Worm (Caenorhabditis elegans) whole organism, mixed stage, embryonic: Measurements from ENCODE around the gene srh-63.

Experiments used
- M03D4.4 ChIP-seq: sonication (generic microtip); optimal IDR thresholded peaks from 2 replicates; lab custom pipeline; 2017; ENCODE audit warnings: mild to moderate bottlenecking, missing genetic modification characterization, missing compliant biosample characterization
- bed-3 ChIP-seq: fragments of 200-800 bp; sonication (Bioruptor generic); optimal IDR thresholded peaks from 3 replicates; lab custom pipeline; 2018; ENCODE audit warnings: mild to moderate bottlenecking, missing genetic modification characterization, moderate library complexity, missing compliant biosample characterization
- blmp-1 ChIP-seq: fragments of 150-350 bp; optimal IDR thresholded peaks from 2 replicates; lab custom pipeline; 2014; ENCODE audit warnings: missing biosample characterization, missing genetic modification characterization
- ceh-39 ChIP-seq: fragments of 150-350 bp; optimal IDR thresholded peaks from 2 replicates; lab custom pipeline; 2014; ENCODE audit warnings: missing biosample characterization, missing genetic modification characterization
- ceh-43 ChIP-seq: fragments of 200-800 bp; sonication (Bioruptor generic); optimal IDR thresholded peaks from 2 replicates; lab custom pipeline; 2018; ENCODE audit warnings: mild to moderate bottlenecking, missing genetic modification characterization, moderate library complexity, missing compliant biosample characterization
- ceh-83 ChIP-seq: fragments of 200-800 bp; sonication (Bioruptor generic); optimal IDR thresholded peaks from 2 replicates; lab custom pipeline; 2018; ENCODE audit warnings: mild to moderate bottlenecking, missing genetic modification characterization, missing compliant biosample characterization
- ces-1 ChIP-seq: fragments of 150-350 bp; optimal IDR thresholded peaks from 2 replicates; lab custom pipeline; 2014; ENCODE audit warnings: missing biosample characterization, missing genetic modification reagents, missing genetic modification characterization
- cnd-1 ChIP-seq: fragments of 200-800 bp; sonication (Bioruptor generic); optimal IDR thresholded peaks from 2 replicates; lab custom pipeline; 2018; ENCODE audit warnings: mild to moderate bottlenecking, missing genetic modification characterization, missing compliant biosample characterization
- drap-1 ChIP-seq: fragments of 200-800 bp; sonication (Bioruptor generic); optimal IDR thresholded peaks from 3 replicates; lab custom pipeline; 2018; ENCODE audit warnings: mild to moderate bottlenecking, missing genetic modification characterization, missing compliant biosample characterization
- elt-1 ChIP-seq: sonication (generic microtip); optimal IDR thresholded peaks from 2 replicates; lab custom pipeline; 2017; ENCODE audit warnings: missing genetic modification characterization, mild to moderate bottlenecking, missing compliant biosample characterization, antibody characterized with exemption, moderate library complexity, borderline replicate concordance; ENCODE audit not compliant: insufficient read depth
- elt-3 ChIP-seq: fragments of 150-350 bp; optimal IDR thresholded peaks from 2 replicates; lab custom pipeline; 2014; ENCODE audit warnings: missing biosample characterization, missing genetic modification characterization
- flh-1 ChIP-seq: fragments of 200-800 bp; sonication (Bioruptor generic); optimal IDR thresholded peaks from 2 replicates; lab custom pipeline; 2018; ENCODE audit warnings: mild to moderate bottlenecking, missing genetic modification characterization, moderate library complexity, missing compliant biosample characterization
- hlh-1 ChIP-seq: fragments of 150-350 bp; optimal IDR thresholded peaks from 2 replicates; lab custom pipeline; 2014; ENCODE audit warnings: missing biosample characterization, missing genetic modification reagents, missing genetic modification characterization
- lin-13 ChIP-seq: fragments of 150-350 bp; optimal IDR thresholded peaks from 2 replicates; lab custom pipeline; 2014; ENCODE audit warnings: missing biosample characterization, missing genetic modification characterization
- lin-32 ChIP-seq: fragments of 200-800 bp; sonication (Bioruptor generic); optimal IDR thresholded peaks from 2 replicates; lab custom pipeline; 2018; ENCODE audit warnings: mild to moderate bottlenecking, missing genetic modification characterization, missing compliant biosample characterization
- lsy-2 ChIP-seq: fragments of 150-350 bp; optimal IDR thresholded peaks from 2 replicates; lab custom pipeline; 2014; ENCODE audit warnings: missing biosample characterization, missing genetic modification characterization
- mep-1 ChIP-seq: fragments of 150-350 bp; optimal IDR thresholded peaks from 2 replicates; lab custom pipeline; 2017; ENCODE audit warnings: missing biosample characterization, missing genetic modification reagents, missing genetic modification characterization, inconsistent platforms
- nhr-12 ChIP-seq: fragments of 150-350 bp; optimal IDR thresholded peaks from 2 replicates; lab custom pipeline; 2014; ENCODE audit warnings: missing biosample characterization, missing genetic modification characterization
- nhr-2 ChIP-seq: fragments of 150-350 bp; optimal IDR thresholded peaks from 2 replicates; lab custom pipeline; 2014; ENCODE audit warnings: missing biosample characterization, missing genetic modification characterization
- nhr-237 ChIP-seq: fragments of 150-350 bp; optimal IDR thresholded peaks from 2 replicates; lab custom pipeline; 2014; ENCODE audit warnings: missing biosample characterization, missing genetic modification characterization
- pha-4 ChIP-seq: fragments of 150-350 bp; optimal IDR thresholded peaks from 2 replicates; lab custom pipeline; 2018; ENCODE audit warnings: missing biosample characterization, missing genetic modification reagents, missing genetic modification characterization
- snpc-4 ChIP-seq: fragments of 150-350 bp; optimal IDR thresholded peaks from 2 replicates; lab custom pipeline; 2014; ENCODE audit warnings: missing biosample characterization, missing genetic modification characterization
- sptf-1 ChIP-seq: sonication (generic microtip); optimal IDR thresholded peaks from 2 replicates; lab custom pipeline; 2017; ENCODE audit warnings: mild to moderate bottlenecking, missing genetic modification characterization, moderate library complexity, missing compliant biosample characterization
- tbx-8 ChIP-seq: fragments of 200-800 bp; sonication (Bioruptor generic); optimal IDR thresholded peaks from 2 replicates; lab custom pipeline; 2018; ENCODE audit warnings: mild to moderate bottlenecking, missing genetic modification characterization, moderate library complexity, missing compliant biosample characterization
- unc-120 ChIP-seq: sonication (generic microtip); optimal IDR thresholded peaks from 2 replicates; lab custom pipeline; 2017; ENCODE audit warnings: missing genetic modification characterization, missing compliant biosample characterization; ENCODE audit not compliant: poor library complexity, severe bottlenecking
- unc-39 ChIP-seq: fragments of 150-350 bp; optimal IDR thresholded peaks from 2 replicates; lab custom pipeline; 2014; ENCODE audit warnings: missing biosample characterization, missing genetic modification characterization
- unc-62 ChIP-seq: fragments of 150-350 bp; optimal IDR thresholded peaks from 2 replicates; lab custom pipeline; 2014; ENCODE audit warnings: missing biosample characterization, missing genetic modification reagents, missing genetic modification characterization
- zip-8 ChIP-seq: fragments of 150-350 bp; optimal IDR thresholded peaks from 2 replicates; lab custom pipeline; 2014; ENCODE audit warnings: missing biosample characterization, missing genetic modification characterization

srh-63 gene

ce11 chrIV:14519423-14519822 is 4.2 kb upstream of the srh-63 start, which contains the start of the genes Y57G11A.2 and T27E7.1:
Gene Y57G11A.2 (minus strand): TSS chrIV:14519523.
Gene T27E7.1 (plus strand): TSS chrIV:14519759.
- TF ChIP-seq bed-3 (GFP tag; lab: Kevin White, UChicago) (no peak), ces-1 (GFP tag; lab: Kevin White, UChicago) (no peak), unc-120 (tag; lab: Kevin White, UChicago) (no peak), nhr-2 (tag; lab: Kevin White, UChicago) (no peak), ceh-43 (no peak)

- no peak for TF ChIP-seq blmp-1 (tag; lab: Kevin White, UChicago)
- no peak for TF ChIP-seq unc-120 (tag; lab: Kevin White, UChicago)
- TF ChIP-seq, all 35 proteins: peak for 0
Observed at ce11 chrIV:14528718-14529117, 5.0 kb downstream of the srh-63 start, which contains the start of gene T27E7.3. Gene T27E7.3 (plus strand): TSS chrIV:14529018.

ce11 chrIV:14530031-14530430 is 6.4 kb downstream of the srh-63 start:
- no peak for TF ChIP-seq bed-3 (GFP tag; lab: Kevin White, UChicago)
- no peak for TF ChIP-seq hlh-1 (tag; lab: Kevin White, UChicago)
- TF ChIP-seq ceh-39 (tag; lab: Kevin White, UChicago): no peak
- TF ChIP-seq lin-13 (tag; lab: Kevin White, UChicago): no peak
- no peak for TF ChIP-seq zip-8 (tag; lab: Kevin White, UChicago)
- TF ChIP-seq mep-1 (tag; lab: Kevin White, UChicago): no peak
- no peak for TF ChIP-seq elt-1 (tag; lab: Kevin White, UChicago)
- no peak for TF ChIP-seq M03D4.4
- TF ChIP-seq nhr-237 (tag; lab: Kevin White, UChicago): no peak
- TF ChIP-seq ceh-43: no peak
- TF ChIP-seq sptf-1 (tag; lab: Kevin White, UChicago): no peak
- TF ChIP-seq unc-39 (tag; lab: Kevin White, UChicago): no peak
- TF ChIP-seq tbx-8 (GFP tag; lab: Kevin White, UChicago): no peak
- TF ChIP-seq lin-32 (GFP tag; lab: Kevin White, UChicago): no peak
- no peak for TF ChIP-seq pha-4
- TF ChIP-seq flh-1 (GFP tag; lab: Kevin White, UChicago): no peak
- TF ChIP-seq blmp-1 (tag; lab: Kevin White, UChicago): no peak
- no peak for TF ChIP-seq nhr-12 (tag; lab: Kevin White, UChicago)
- no peak for TF ChIP-seq lsy-2 (tag; lab: Kevin White, UChicago)

DNA sequence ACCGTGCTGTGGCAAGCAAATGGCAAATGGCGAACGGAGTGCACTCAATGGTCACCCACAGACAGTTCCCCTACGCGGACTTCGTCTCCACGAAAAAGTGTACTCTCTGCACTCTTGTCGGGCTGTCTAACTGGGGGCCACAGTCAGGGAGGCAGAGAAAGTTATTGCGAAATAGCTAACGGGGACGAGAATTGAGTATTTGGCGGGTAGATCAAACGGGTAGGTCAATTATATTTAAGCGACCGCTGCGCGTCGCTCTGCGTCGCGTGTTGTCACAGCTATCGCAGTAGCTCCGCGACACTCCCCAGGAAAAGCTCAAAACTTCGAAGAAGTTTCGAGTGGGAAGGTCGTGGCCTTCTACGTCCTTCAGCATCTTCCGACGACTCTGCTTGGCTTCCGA is 8.7 kb downstream of the srh-63 start:
- TF ChIP-seq mep-1 (tag; lab: Kevin White, UChicago) (no peak), blmp-1 (tag; lab: Kevin White, UChicago) (peak; percentile 9), ceh-83 (no peak)

DNA sequence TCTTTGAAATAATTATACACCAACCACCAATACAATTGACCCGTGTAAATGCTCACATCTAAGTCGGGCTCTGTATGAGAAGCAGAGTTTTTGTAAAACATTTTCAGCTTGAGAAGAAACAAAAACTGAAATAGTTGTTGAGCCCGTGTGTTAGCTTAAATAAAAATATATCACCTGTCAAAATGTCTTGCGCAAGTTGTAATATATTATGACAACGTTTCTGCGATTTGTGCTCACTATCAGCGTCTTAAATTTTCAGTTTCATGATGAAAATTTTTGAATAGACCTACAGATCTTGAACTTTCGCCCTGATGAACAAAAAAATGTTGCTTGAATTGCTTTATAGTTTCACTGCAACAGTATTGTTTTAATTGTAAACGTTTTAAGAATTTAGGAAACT is 11.3 kb downstream of the srh-63 start, which contains the start of gene T27E7.4:
Gene T27E7.4 (minus strand): TSS at position 101 of the 400 bp plus-strand sequence.
- TF ChIP-seq elt-3 (tag; lab: Kevin White, UChicago): no peak
- no peak for TF ChIP-seq mep-1 (tag; lab: Kevin White, UChicago)
- TF ChIP-seq elt-1 (tag; lab: Kevin White, UChicago): no peak
- TF ChIP-seq zip-8 (tag; lab: Kevin White, UChicago): no peak
- TF ChIP-seq nhr-12 (tag; lab: Kevin White, UChicago): no peak
- TF ChIP-seq lin-13 (tag; lab: Kevin White, UChicago): no peak
- TF ChIP-seq lsy-2 (tag; lab: Kevin White, UChicago): no peak
- TF ChIP-seq M03D4.4: no peak
- TF ChIP-seq hlh-1 (tag; lab: Kevin White, UChicago): no peak
- no peak for TF ChIP-seq sptf-1 (tag; lab: Kevin White, UChicago)
- no peak for TF ChIP-seq drap-1 (GFP tag; lab: Kevin White, UChicago)
- TF ChIP-seq pha-4: no peak
- no peak for TF ChIP-seq flh-1 (GFP tag; lab: Kevin White, UChicago)
- no peak for TF ChIP-seq unc-62

DNA sequence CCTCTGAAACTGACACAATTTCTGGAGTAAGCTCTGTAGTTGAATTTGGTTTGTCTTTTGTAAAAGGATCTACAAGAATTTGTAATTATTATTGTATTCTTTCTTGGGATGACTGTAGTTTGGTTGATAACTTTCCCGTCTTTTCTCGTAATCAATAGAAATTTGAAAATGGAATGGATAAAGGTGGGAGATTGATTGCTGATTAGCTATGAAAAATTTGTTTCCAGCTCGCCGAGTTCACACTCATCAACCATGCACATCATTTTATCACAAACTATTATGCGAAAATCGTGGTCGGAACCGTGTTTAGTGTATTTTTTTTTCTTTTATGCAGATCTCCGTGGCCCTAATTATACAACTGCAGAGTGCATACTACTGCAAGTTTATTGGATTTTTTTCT is 13.2 kb downstream of the srh-63 start, which contains the start of gene T27E7.5:
Gene T27E7.5 (plus strand): TSS at position 253 of the 400 bp plus-strand sequence.
- TF ChIP-seq elt-3 (tag; lab: Kevin White, UChicago) (no peak), zip-8 (tag; lab: Kevin White, UChicago) (no peak), ceh-83 (no peak), nhr-2 (tag; lab: Kevin White, UChicago) (no peak), cnd-1 (tag; lab: Kevin White, UChicago) (no peak), ceh-43 (no peak), nhr-237 (tag; lab: Kevin White, UChicago) (no peak), lin-32 (GFP tag; lab: Kevin White, UChicago) (no peak), snpc-4 (tag; lab: Kevin White, UChicago) (no peak), lin-13 (tag; lab: Kevin White, UChicago) (no peak), ces-1 (GFP tag; lab: Kevin White, UChicago) (no peak), elt-1 (tag; lab: Kevin White, UChicago) (no peak)
